Fruit fly (Drosophila melanogaster) S2 (cell line): ENCODE measurements around the gene GstD2.
A peak's percentile ranks its signal among the peaks of the same experiment; 100 is the strongest.

ENCODE experiments used
- CG8478 ChIP-seq: fragments of >200 bp; optimal IDR thresholded peaks from 2 replicates; lab custom pipeline; 2018
- CTCF ChIP-seq, 2 experiments: fragments of >200 bp; optimal IDR thresholded peaks; 2 replicates each; lab custom pipeline; 2018

GstD2 gene

dm6 chr3R:12411449-12411848 lies 39.7 kb downstream of the GstD2 start:
- TF ChIP-seq CTCF (optimal IDR thresholded peaks at IDR 0.05; lab: Kevin White, UChicago) (no peak), CG8478 (no peak)

DNA sequence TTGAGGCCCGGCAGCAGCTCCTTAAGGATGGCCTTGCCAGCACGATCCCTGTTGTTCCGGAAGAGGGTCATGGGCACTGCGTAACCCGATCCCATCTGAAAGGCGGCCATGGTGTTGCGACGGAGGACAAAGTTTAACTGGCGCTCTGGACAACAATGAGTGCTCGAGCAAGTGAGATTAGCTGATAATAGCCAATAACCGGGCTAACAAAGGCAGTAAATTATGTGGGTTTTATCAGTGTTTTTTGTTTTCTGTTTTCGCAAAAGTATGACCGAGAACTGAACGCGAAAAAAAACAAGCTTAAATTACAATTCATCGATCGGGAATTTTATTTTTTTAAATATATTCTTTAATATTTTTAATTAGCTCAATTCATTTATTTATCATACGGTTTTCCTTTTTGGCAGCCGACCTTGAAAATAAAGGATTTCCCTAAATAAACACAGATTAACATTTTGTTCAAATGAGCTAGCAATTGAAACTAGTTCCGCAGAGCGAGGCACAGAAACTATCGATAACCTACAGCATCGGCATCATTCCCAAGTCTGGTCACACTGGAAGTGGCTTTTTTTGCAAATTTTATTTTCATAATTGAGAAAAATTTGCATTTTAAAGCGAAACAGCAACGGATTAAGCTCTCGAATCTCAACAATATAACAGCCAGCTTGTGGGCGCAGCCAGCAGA lies 41.6 kb downstream of the GstD2 start, which contains the start of the genes Dip-C and pps:
Gene Dip-C, minus strand, starts transcription at position 486 of the 685 bp plus-strand sequence.
Gene pps, plus strand, starts transcription at position 555 of the 685 bp plus-strand sequence.
- TF ChIP-seq CTCF (optimal IDR thresholded peaks at IDR 0.05; lab: Kevin White, UChicago) (peak in 1 of 2 experiments; percentile 30), CG8478 (no peak)
